Fruit fly (Drosophila melanogaster) whole organism: ENCODE data around the gene CG11699.

Source experiments
- CG8478 ChIP-seq: fragments of >200 bp; optimal IDR thresholded peaks from 2 replicates; lab custom pipeline; 2018; ENCODE audit warnings: inconsistent platforms
- Dll ChIP-seq: fragments of >200 bp; optimal IDR thresholded peaks from 2 replicates; lab custom pipeline; 2017
- EcR ChIP-seq, 2 experiments: fragments of >200 bp; optimal IDR thresholded peaks; 2 replicates each; lab custom pipeline; 2017; ENCODE audit warnings: missing biosample characterization in 2 of 2, missing genetic modification characterization in 2 of 2, missing genetic modification reagents in 2 of 2
- pan ChIP-seq: fragments of >200 bp; optimal IDR thresholded peaks from 2 replicates; lab custom pipeline; 2017
- psq ChIP-seq: fragments of >200 bp; optimal IDR thresholded peaks from 2 replicates; lab custom pipeline; 2017
- usp ChIP-seq: fragments of >200 bp; optimal IDR thresholded peaks from 2 replicates; lab custom pipeline; 2017; ENCODE audit warnings: missing biosample characterization, missing genetic modification characterization, mixed read lengths

CG11699 gene

dm6 chrX:11616496-11616952 is 46.1 kb downstream of the CG11699 start:
- TF ChIP-seq EcR (GFP tag; optimal IDR thresholded peaks at IDR 0.05; lab: Kevin White, UChicago): no peak
- TF ChIP-seq CG8478: no peak
- no peak for TF ChIP-seq pan
- no peak for TF ChIP-seq Dll (lab: Kevin White, UChicago)

DNA sequence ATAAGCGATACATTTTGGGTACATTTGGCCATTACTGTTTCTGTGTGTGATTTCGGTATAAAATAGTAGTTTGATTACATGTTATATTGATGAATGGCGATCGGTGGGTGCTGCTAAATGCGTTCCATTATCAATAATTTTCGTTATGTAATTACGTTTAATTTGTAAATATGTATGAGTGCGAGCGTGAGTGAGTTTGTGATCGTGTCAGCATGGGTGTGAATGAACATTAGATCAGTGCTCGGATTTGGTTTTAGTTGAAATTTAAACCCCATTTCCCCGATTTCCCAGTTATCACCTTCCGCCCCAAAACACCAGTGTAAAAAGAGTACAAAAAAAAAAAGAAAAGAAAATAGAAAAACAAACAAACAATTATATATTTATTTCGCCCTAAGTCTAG is 49.2 kb downstream of the CG11699 start:
- no peak for TF ChIP-seq psq (lab: Kevin White, UChicago)
- no peak for TF ChIP-seq usp (GFP tag; lab: Kevin White, UChicago)
- TF ChIP-seq Dll (lab: Kevin White, UChicago): no peak
- no peak for TF ChIP-seq CG8478
- no peak for TF ChIP-seq EcR (GFP tag; optimal IDR thresholded peaks at IDR 0.05; lab: Kevin White, UChicago)
- TF ChIP-seq pan: no peak

dm6 chrX:11620527-11620926 is 50.1 kb downstream of the CG11699 start:
- no peak for TF ChIP-seq Dll (lab: Kevin White, UChicago)
- TF ChIP-seq CG8478: no peak
- no peak for TF ChIP-seq psq (lab: Kevin White, UChicago)
- TF ChIP-seq pan: no peak
- no peak for TF ChIP-seq EcR (GFP tag; optimal IDR thresholded peaks at IDR 0.05; lab: Kevin White, UChicago)
- no peak for TF ChIP-seq usp (GFP tag; lab: Kevin White, UChicago)
